Worm (Caenorhabditis elegans) whole organism, L4/young adult: ENCODE measurements around the gene ZK673.5.
A peak's percentile ranks its signal among the peaks of the same experiment; 100 is the strongest.
"Not testable (repeated sequence)": the region's sequence is repeated elsewhere in the genome, so short reads cannot be mapped to it uniquely, and the experiment has no call there.

Source experiments
- W03F9.2 ChIP-seq: fragments of 150-350 bp; optimal IDR thresholded peaks from 2 replicates; lab custom pipeline; 2014; ENCODE audit warnings: missing biosample characterization, missing genetic modification characterization
- dao-5 ChIP-seq: sonication (generic microtip); optimal IDR thresholded peaks from 2 replicates; lab custom pipeline; 2016; ENCODE audit warnings: missing genotype, missing genetic modification characterization, moderate library complexity, missing compliant biosample characterization
- him-1 ChIP-seq: sonication (generic microtip); optimal IDR thresholded peaks from 2 replicates; lab custom pipeline; 2016; ENCODE audit warnings: missing genotype, missing genetic modification reagents, missing genetic modification characterization, missing compliant biosample characterization

The ZK673.5 gene

DNA sequence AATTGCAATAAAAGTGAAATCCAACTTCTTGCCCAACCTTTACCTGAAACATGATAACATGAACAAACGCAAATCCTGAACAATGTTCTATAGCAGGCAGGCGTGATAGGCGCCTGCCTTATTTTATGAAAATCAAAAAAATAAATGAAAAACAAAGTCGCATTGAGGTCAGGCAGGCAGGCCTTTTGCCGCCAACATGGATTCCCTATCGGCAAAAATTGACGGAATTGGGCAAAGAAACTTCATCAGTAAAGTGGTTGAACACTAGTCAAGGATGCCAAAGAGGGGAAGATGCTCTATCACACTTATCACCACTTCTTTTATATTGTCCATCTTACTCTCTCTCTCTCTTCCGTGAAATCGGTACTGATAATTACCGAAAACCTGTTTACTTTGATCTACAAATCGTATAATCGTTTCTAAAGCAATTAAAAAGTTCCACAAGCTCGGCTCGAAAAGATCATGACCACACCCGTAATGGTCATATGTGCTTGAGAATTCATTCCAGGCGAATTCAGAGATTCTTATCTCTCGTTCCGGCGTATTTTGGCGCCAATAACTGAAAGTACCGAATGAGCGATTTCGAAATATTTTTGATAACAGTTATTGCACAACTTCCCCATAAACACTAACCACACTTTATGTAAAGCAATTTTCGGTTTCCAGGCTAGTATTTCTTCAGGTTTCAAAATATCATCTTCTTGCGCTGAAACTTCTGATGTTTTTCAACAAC lies 20.7 kb downstream of the ZK673.5 start, which contains the start of the genes clec-60 and ZK666.11:
Gene clec-60, minus strand, starts transcription at position 51 of the 733 bp plus-strand sequence.
Gene ZK666.11, plus strand, starts transcription at position 699 of the 733 bp plus-strand sequence.
- TF ChIP-seq him-1 (tag; lab: Kevin White, UChicago) (no peak), dao-5 (tag; lab: Kevin White, UChicago) (no peak), W03F9.2 (tag; lab: Kevin White, UChicago) (no peak)

- TF ChIP-seq W03F9.2 (tag; lab: Kevin White, UChicago) (no peak), dao-5 (tag; lab: Kevin White, UChicago) (no peak), him-1 (tag; lab: Kevin White, UChicago) (no peak)
Observed at ce11 chrII:10482899-10483298, 21.6 kb downstream of the ZK673.5 start.

DNA sequence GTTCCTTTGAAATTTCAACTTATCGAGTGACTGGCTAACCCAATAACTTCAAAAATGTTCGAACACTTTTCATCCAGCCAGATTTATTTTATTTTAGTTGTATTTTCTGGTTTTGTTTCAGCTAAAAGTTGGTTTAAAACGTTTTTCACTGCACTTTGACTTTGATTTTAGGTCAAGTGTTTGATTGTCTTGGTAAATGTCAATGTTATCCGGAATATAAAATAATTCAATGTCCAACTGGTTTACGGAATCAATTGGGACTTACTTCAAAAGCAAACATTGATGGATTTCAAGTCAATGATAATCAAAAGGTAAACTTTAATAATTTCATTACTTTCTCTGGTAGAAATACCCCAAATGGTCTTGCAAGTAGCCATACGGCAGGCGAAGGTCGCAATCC lies 22.6 kb downstream of the ZK673.5 start:
- TF ChIP-seq him-1 (tag; lab: Kevin White, UChicago): no peak

DNA sequence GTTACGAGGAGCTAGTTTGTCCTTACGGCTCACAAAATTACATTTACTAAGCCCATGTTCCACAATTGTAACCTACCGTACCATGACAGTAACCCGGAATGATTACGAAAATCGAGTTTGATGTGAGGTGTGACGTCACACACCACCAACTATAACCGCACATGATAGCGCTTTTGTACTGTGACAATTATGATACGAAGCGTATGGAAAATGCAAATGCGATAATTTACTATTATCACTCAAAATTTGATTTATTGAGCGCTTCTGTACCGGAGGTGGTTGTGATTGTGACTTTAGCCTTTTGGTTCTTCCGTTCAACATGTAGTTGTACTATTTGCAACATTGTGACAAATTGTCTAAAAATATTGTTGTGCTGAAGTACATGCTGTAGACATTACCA lies 24.3 kb downstream of the ZK673.5 start:
- TF ChIP-seq W03F9.2 (tag; lab: Kevin White, UChicago): no peak
- TF ChIP-seq dao-5 (tag; lab: Kevin White, UChicago): no peak
- TF ChIP-seq him-1 (tag; lab: Kevin White, UChicago): no peak

ce11 chrII:10486738-10487137 lies 25.4 kb downstream of the ZK673.5 start, which contains the start of gene ZK666.15:
TSS of gene ZK666.15 (plus strand) at chrII:10487038.
- TF ChIP-seq him-1 (tag; lab: Kevin White, UChicago): no peak
- no peak for TF ChIP-seq W03F9.2 (tag; lab: Kevin White, UChicago)
- TF ChIP-seq dao-5 (tag; lab: Kevin White, UChicago): no peak

- no peak for TF ChIP-seq W03F9.2 (tag; lab: Kevin White, UChicago)
- TF ChIP-seq dao-5 (tag; lab: Kevin White, UChicago): no peak
- no peak for TF ChIP-seq him-1 (tag; lab: Kevin White, UChicago)
Observed at ce11 chrII:10490329-10490728, 29.0 kb downstream of the ZK673.5 start, which contains the start of gene clec-61. TSS of gene clec-61 (minus strand) at chrII:10490537.

- not testable (repeated sequence) for TF ChIP-seq W03F9.2, dao-5, him-1 (tag; lab: Kevin White, UChicago)
Observed at ce11 chrII:10493034-10493433, 31.7 kb downstream of the ZK673.5 start, which contains the start of gene ZK666.8. TSS of gene ZK666.8 (minus strand) at chrII:10493134.

- TF ChIP-seq W03F9.2 (tag; lab: Kevin White, UChicago): no peak
- TF ChIP-seq him-1 (tag; lab: Kevin White, UChicago): no peak
- TF ChIP-seq dao-5 (tag; lab: Kevin White, UChicago): no peak
Observed at ce11 chrII:10494467-10494866, 33.2 kb downstream of the ZK673.5 start, which contains the start of gene ZK666.14. TSS of gene ZK666.14 (plus strand) at chrII:10494767.

DNA sequence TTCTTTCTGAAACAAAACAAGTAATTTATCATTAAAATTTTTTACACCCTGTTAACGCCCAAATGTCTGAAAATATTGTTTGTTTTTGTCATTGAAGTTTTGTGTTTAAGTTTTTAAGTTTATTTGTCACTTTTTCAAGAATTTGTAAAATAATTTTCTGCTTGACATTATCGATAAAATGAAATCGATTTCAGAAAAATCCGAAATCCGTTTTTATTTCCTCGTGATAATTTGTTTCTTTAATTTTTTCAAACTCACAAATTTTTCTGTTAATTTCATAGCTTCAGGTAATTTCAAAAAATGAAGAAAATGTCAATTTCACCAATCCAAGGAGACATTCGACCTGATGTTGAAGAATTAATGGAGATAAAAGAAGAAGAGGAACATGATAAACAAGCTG lies 34.6 kb downstream of the ZK673.5 start, which contains the start of gene ZK666.12:
Gene ZK666.12, plus strand, starts transcription at position 301 of the 400 bp plus-strand sequence.
- TF ChIP-seq W03F9.2 (tag; lab: Kevin White, UChicago) (no peak), dao-5 (tag; lab: Kevin White, UChicago) (no peak), him-1 (tag; lab: Kevin White, UChicago) (no peak)

DNA sequence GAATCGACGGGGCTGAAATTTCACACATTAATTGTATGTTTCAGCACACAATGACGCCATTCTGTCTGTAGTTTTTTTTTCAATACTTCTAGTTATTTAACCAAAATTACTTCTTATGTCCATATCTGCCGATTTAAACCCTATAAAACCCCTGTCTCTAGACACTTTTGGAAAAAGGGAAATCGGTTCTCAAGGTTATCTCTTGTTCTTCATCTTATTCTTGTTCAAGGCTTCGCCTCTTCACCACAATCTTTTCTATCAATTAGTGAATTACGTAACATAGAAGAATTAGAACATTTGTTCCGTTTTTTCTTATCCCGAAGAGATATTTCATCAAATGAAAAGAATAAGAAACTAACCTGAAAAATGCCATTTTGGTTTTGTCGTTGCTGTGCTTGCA lies 39.4 kb downstream of the ZK673.5 start:
- TF ChIP-seq dao-5 (tag; lab: Kevin White, UChicago) (no peak), him-1 (tag; lab: Kevin White, UChicago) (no peak), W03F9.2 (tag; lab: Kevin White, UChicago) (no peak)

- TF ChIP-seq dao-5 (tag; lab: Kevin White, UChicago) (no peak), W03F9.2 (tag; lab: Kevin White, UChicago) (no peak), him-1 (tag; lab: Kevin White, UChicago) (no peak)
Observed at ce11 chrII:10501578-10501977, 40.3 kb downstream of the ZK673.5 start.

- TF ChIP-seq him-1 (tag; lab: Kevin White, UChicago): peak; percentile 63
- peak; percentile 56 for TF ChIP-seq dao-5 (tag; lab: Kevin White, UChicago)
- peak; percentile 52 for TF ChIP-seq W03F9.2 (tag; lab: Kevin White, UChicago)
Observed at ce11 chrII:10502491-10503063, 41.3 kb downstream of the ZK673.5 start, which contains the start of gene myrf-1. TSS of gene myrf-1 (minus strand) at chrII:10502541.

- TF ChIP-seq W03F9.2 (tag; lab: Kevin White, UChicago): no peak
Observed at ce11 chrII:10504729-10505128, 43.4 kb downstream of the ZK673.5 start.
